Fruit fly (Drosophila melanogaster) whole organism, embryonic: ENCODE data around the gene Patr-1.

ENCODE experiments used
- BtbVII ChIP-seq: fragments of 200-800 bp; sonication (Bioruptor generic); optimal IDR thresholded peaks from 3 replicates; lab custom pipeline; 2017; ENCODE audit warnings: missing biosample characterization, mild to moderate bottlenecking, missing genetic modification characterization
- CG1024 ChIP-seq: fragments of 200-800 bp; sonication (Bioruptor generic); IDR thresholded peaks from 2 replicates; pipeline ENCODE4 v1.3.6; 2022; ENCODE audit warnings: missing biosample characterization, missing genetic modification characterization
- CG11456 ChIP-seq: fragments of 200-800 bp; sonication (Bioruptor generic); IDR thresholded peaks from 3 replicates; pipeline ENCODE4 v1.3.6; 2022; ENCODE audit warnings: missing biosample characterization, missing genetic modification characterization
- CG11695 ChIP-seq: fragments of 200-800 bp; sonication (Bioruptor generic); IDR thresholded peaks from 3 replicates; pipeline ENCODE4 v1.3.6; 2022; ENCODE audit warnings: missing biosample characterization, missing genetic modification characterization
- CG12299 ChIP-seq: fragments of 200-800 bp; sonication (Bioruptor generic); optimal IDR thresholded peaks from 2 replicates; lab custom pipeline; 2018; ENCODE audit warnings: missing biosample characterization, mild to moderate bottlenecking, missing genetic modification characterization
- CG13624 ChIP-seq: fragments of 200-800 bp; sonication (Bioruptor generic); optimal IDR thresholded peaks from 2 replicates; lab custom pipeline; 2016; ENCODE audit warnings: missing biosample characterization, missing genetic modification characterization
- CG15514 ChIP-seq: fragments of 200-800 bp; sonication (Bioruptor generic); optimal IDR thresholded peaks from 3 replicates; lab custom pipeline; 2017; ENCODE audit warnings: missing biosample characterization, missing genetic modification characterization, mild to moderate bottlenecking, moderate library complexity, missing genetic modification reagents
- CG16863 ChIP-seq: fragments of 200-800 bp; sonication (Bioruptor generic); optimal IDR thresholded peaks from 3 replicates; lab custom pipeline; 2016; ENCODE audit warnings: missing biosample characterization, missing genetic modification characterization
- CG18619 ChIP-seq: fragments of 200-800 bp; sonication (Bioruptor generic); optimal IDR thresholded peaks from 3 replicates; lab custom pipeline; 2017; ENCODE audit warnings: missing biosample characterization, mild to moderate bottlenecking, missing genetic modification characterization
- CG2116 ChIP-seq: fragments of 200-800 bp; sonication (Bioruptor generic); optimal IDR thresholded peaks from 3 replicates; lab custom pipeline; 2018; ENCODE audit warnings: missing biosample characterization, mild to moderate bottlenecking, missing genetic modification characterization
- CG3065 ChIP-seq: fragments of 200-800 bp; sonication (Bioruptor generic); optimal IDR thresholded peaks from 2 replicates; lab custom pipeline; 2016; ENCODE audit warnings: missing biosample characterization, missing genetic modification characterization
- CG42726 ChIP-seq: fragments of 200-800 bp; sonication (Bioruptor generic); IDR thresholded peaks from 2 replicates; pipeline ENCODE4 v1.3.6; 2022; ENCODE audit warnings: missing biosample characterization, missing genetic modification characterization; ENCODE audit not compliant: partially characterized antibody
- CG43689 ChIP-seq: fragments of 200-800 bp; sonication (Bioruptor generic); IDR thresholded peaks from 2 replicates; pipeline ENCODE4 v1.3.6; 2022; ENCODE audit warnings: missing biosample characterization, missing genetic modification characterization
- CG4424 ChIP-seq: fragments of 200-800 bp; sonication (Bioruptor generic); optimal IDR thresholded peaks from 3 replicates; lab custom pipeline; 2016; ENCODE audit warnings: missing biosample characterization, missing genetic modification characterization
- CG5180 ChIP-seq: fragments of 200-800 bp; sonication (Bioruptor generic); optimal IDR thresholded peaks from 3 replicates; lab custom pipeline; 2017; ENCODE audit warnings: missing biosample characterization, missing genetic modification characterization, mild to moderate bottlenecking, moderate library complexity, missing genetic modification reagents
- CG6689 ChIP-seq: fragments of 200-800 bp; sonication (Bioruptor generic); IDR thresholded peaks from 2 replicates; pipeline ENCODE4 v1.3.6; 2022; ENCODE audit warnings: missing biosample characterization, missing genetic modification characterization
- CG7372 ChIP-seq: fragments of 200-800 bp; sonication (Bioruptor generic); IDR thresholded peaks from 2 replicates; pipeline ENCODE4 v1.3.6; 2022; ENCODE audit warnings: missing biosample characterization, missing genetic modification characterization
- CG8359 ChIP-seq: fragments of 200-800 bp; sonication (Bioruptor generic); optimal IDR thresholded peaks from 2 replicates; lab custom pipeline; 2017; ENCODE audit warnings: missing biosample characterization, mild to moderate bottlenecking, missing genetic modification characterization, borderline replicate concordance
- CG9609 ChIP-seq: fragments of 200-800 bp; sonication (Bioruptor generic); optimal IDR thresholded peaks from 3 replicates; lab custom pipeline; 2016; ENCODE audit warnings: missing biosample characterization, missing genetic modification characterization
- Deaf1 ChIP-seq: fragments of 200-800 bp; optimal IDR thresholded peaks from 3 replicates; lab custom pipeline; 2019; ENCODE audit warnings: missing biosample characterization, mild to moderate bottlenecking, missing genetic modification characterization, moderate library complexity
- Dll ChIP-seq: fragments of 200-800 bp; sonication (Bioruptor generic); IDR thresholded peaks from 4 replicates; pipeline ENCODE4 v1.3.6; 2022; ENCODE audit warnings: missing biosample characterization, missing genetic modification characterization; ENCODE audit not compliant: partially characterized antibody
- Fer3 ChIP-seq: fragments of 200-800 bp; sonication (Bioruptor generic); optimal IDR thresholded peaks from 2 replicates; lab custom pipeline; 2018; ENCODE audit warnings: missing biosample characterization, mild to moderate bottlenecking, missing genetic modification characterization, moderate library complexity
- HHEX ChIP-seq: fragments of 200-800 bp; sonication (Bioruptor generic); optimal IDR thresholded peaks from 3 replicates; lab custom pipeline; 2017; ENCODE audit warnings: missing biosample characterization, mild to moderate bottlenecking, missing genetic modification characterization, missing genetic modification reagents
- Six4 ChIP-seq: fragments of 200-800 bp; sonication (Bioruptor generic); optimal IDR thresholded peaks from 2 replicates; lab custom pipeline; 2016; ENCODE audit warnings: missing biosample characterization, missing genetic modification characterization
- TFAM ChIP-seq: fragments of 200-800 bp; sonication (Bioruptor generic); optimal IDR thresholded peaks from 2 replicates; lab custom pipeline; 2017; ENCODE audit warnings: missing biosample characterization, missing genetic modification characterization, inconsistent platforms
- bab2 ChIP-seq: fragments of 200-800 bp; sonication (Bioruptor generic); optimal IDR thresholded peaks from 2 replicates; lab custom pipeline; 2016; ENCODE audit warnings: missing biosample characterization, missing genetic modification characterization
- chn ChIP-seq: fragments of 200-800 bp; sonication (Bioruptor generic); optimal IDR thresholded peaks from 2 replicates; lab custom pipeline; 2016; ENCODE audit warnings: missing biosample characterization, missing genetic modification characterization
- dimm ChIP-seq: fragments of 200-800 bp; sonication (Bioruptor generic); IDR thresholded peaks from 2 replicates; pipeline ENCODE4 v1.3.6; 2022; ENCODE audit warnings: missing biosample characterization, missing genetic modification characterization
- dm ChIP-seq: fragments of 200-800 bp; sonication (Bioruptor generic); optimal IDR thresholded peaks from 3 replicates; lab custom pipeline; 2016; ENCODE audit warnings: missing biosample characterization, missing genetic modification characterization
- dpn ChIP-seq, 2 experiments: fragments of 200-800 bp; sonication (Bioruptor generic); optimal IDR thresholded peaks; 3 replicates each; lab custom pipeline; 2016; ENCODE audit warnings: missing biosample characterization in 2 of 2, missing genetic modification characterization in 2 of 2
- ems ChIP-seq: fragments of 200-800 bp; sonication (Bioruptor generic); optimal IDR thresholded peaks from 3 replicates; lab custom pipeline; 2016; ENCODE audit warnings: missing biosample characterization, missing genetic modification characterization
- ewg ChIP-seq: fragments of 200-800 bp; sonication (Bioruptor generic); optimal IDR thresholded peaks from 3 replicates; lab custom pipeline; 2017; ENCODE audit warnings: mild to moderate bottlenecking, missing biosample characterization, missing genetic modification reagents, missing genetic modification characterization
- eyg ChIP-seq: fragments of 200-800 bp; sonication (Bioruptor generic); optimal IDR thresholded peaks from 3 replicates; lab custom pipeline; 2016; ENCODE audit warnings: missing biosample characterization, missing genetic modification characterization
- fd3F ChIP-seq: fragments of 200-800 bp; sonication (Bioruptor generic); optimal IDR thresholded peaks from 2 replicates; lab custom pipeline; 2018; ENCODE audit warnings: missing biosample characterization, mild to moderate bottlenecking, missing genetic modification characterization, moderate library complexity
- fu2 ChIP-seq: fragments of 200-800 bp; sonication (Bioruptor generic); optimal IDR thresholded peaks from 2 replicates; lab custom pipeline; 2016; ENCODE audit warnings: missing biosample characterization, missing genetic modification characterization
- ham ChIP-seq: fragments of 200-800 bp; sonication (Bioruptor generic); IDR thresholded peaks from 2 replicates; pipeline ENCODE4 v1.3.6; 2022; ENCODE audit warnings: missing biosample characterization, missing genetic modification characterization
- jumu ChIP-seq: fragments of 200-800 bp; sonication (Bioruptor generic); optimal IDR thresholded peaks from 3 replicates; lab custom pipeline; 2016; ENCODE audit warnings: missing biosample characterization, missing genetic modification characterization
- lbe ChIP-seq: fragments of 200-800 bp; sonication (Bioruptor generic); optimal IDR thresholded peaks from 2 replicates; lab custom pipeline; 2016; ENCODE audit warnings: missing biosample characterization, mild to moderate bottlenecking, missing genetic modification characterization
- luna ChIP-seq: fragments of 200-800 bp; sonication (Bioruptor generic); optimal IDR thresholded peaks from 2 replicates; lab custom pipeline; 2016; ENCODE audit warnings: missing biosample characterization, missing genetic modification characterization
- mld ChIP-seq: fragments of 200-800 bp; sonication (Bioruptor generic); IDR thresholded peaks from 3 replicates; pipeline ENCODE4 v1.3.6; 2022; ENCODE audit warnings: missing biosample characterization, missing genetic modification characterization; ENCODE audit not compliant: partially characterized antibody
- odd ChIP-seq: fragments of 200-800 bp; sonication (Bioruptor generic); optimal IDR thresholded peaks from 2 replicates; lab custom pipeline; 2017; ENCODE audit warnings: missing biosample characterization, mild to moderate bottlenecking, missing genetic modification characterization
- sc ChIP-seq, 3 experiments: fragments of >200 bp in 2 of 3; fragments of 200-800 bp in 1 of 3; sonication (Bioruptor generic) in 1 of 3; optimal IDR thresholded peaks; 2 replicates in 2 of 3; 3 replicates in 1 of 3; lab custom pipeline; 2017; ENCODE audit warnings: mild to moderate bottlenecking in 1 of 3, missing biosample characterization in 1 of 3, missing genetic modification characterization in 1 of 3, missing genetic modification reagents in 1 of 3
- scrt ChIP-seq: fragments of 200-800 bp; sonication (Bioruptor generic); optimal IDR thresholded peaks from 2 replicates; lab custom pipeline; 2018; ENCODE audit warnings: missing biosample characterization, mild to moderate bottlenecking, missing genetic modification characterization, moderate library complexity
- sna ChIP-seq: fragments of 200-800 bp; sonication (Bioruptor generic); IDR thresholded peaks from 2 replicates; pipeline ENCODE4 v1.3.6; 2022; ENCODE audit warnings: missing biosample characterization, missing genetic modification characterization; ENCODE audit not compliant: partially characterized antibody
- sr ChIP-seq: fragments of 200-800 bp; sonication (Bioruptor generic); IDR thresholded peaks from 3 replicates; pipeline ENCODE4 v1.3.6; 2022; ENCODE audit warnings: missing biosample characterization, missing genetic modification characterization
- tap ChIP-seq: fragments of 200-800 bp; optimal IDR thresholded peaks from 3 replicates; lab custom pipeline; 2019; ENCODE audit warnings: missing biosample characterization, mild to moderate bottlenecking, missing genetic modification characterization, moderate library complexity
- vfl ChIP-seq: fragments of 200-800 bp; sonication (Bioruptor generic); optimal IDR thresholded peaks from 2 replicates; lab custom pipeline; 2016; ENCODE audit warnings: missing biosample characterization, missing genetic modification characterization
- vnd ChIP-seq: fragments of 200-800 bp; sonication (Bioruptor generic); IDR thresholded peaks from 3 replicates; pipeline ENCODE4 v1.3.6; 2022; ENCODE audit warnings: missing biosample characterization, missing genetic modification characterization; ENCODE audit not compliant: partially characterized antibody

Gene Patr-1

DNA sequence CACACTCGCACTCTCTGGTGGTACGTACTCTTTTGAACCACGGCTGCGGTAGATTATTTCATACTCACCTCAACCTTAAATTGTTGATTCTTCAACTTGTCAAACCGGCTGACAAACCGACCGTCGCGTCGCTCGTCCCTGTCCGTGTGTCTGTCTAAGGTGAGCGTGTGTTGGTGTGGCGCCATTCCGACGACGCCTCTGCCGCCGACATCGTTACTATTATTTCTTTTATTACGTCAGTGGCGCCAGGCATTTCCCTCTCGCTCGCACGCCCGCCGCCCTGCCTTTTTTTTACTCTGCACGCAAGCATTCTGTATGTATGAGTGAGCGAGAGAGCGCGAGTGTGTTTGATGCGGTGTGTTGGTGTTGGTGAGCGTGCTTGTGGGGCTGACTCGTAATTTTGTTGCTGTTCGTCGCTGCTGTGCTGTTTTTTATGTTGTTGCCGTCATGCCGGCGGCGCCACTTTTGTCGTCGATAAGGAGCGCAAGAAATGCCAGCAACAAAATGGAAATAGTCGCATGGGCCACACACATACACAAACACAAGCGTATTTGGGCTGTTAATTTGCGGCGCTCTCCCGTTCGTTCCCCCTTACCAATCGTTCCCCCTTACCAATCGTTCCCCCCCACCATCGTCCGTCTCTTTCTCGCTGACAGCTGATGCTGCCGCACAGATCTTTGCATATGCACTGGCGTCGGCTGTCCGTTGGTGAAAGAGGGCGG lies 13.0 kb downstream of the Patr-1 start (continued):
- TF ChIP-seq bab2 (GFP tag; lab: Kevin White, UChicago) (no peak), fu2 (GFP tag; lab: Kevin White, UChicago) (no peak), CG7372 (GFP tag; lab: Robert Waterston, UW) (no peak), CG3065 (GFP tag; lab: Kevin White, UChicago) (no peak), odd (GFP tag; lab: Kevin White, UChicago) (peak; percentile 34), dm (GFP tag; lab: Kevin White, UChicago) (peak; percentile 47), ems (no peak), fd3F (GFP tag; lab: Kevin White, UChicago) (no peak), chn (GFP tag; lab: Kevin White, UChicago) (peak; percentile 58), CG11695 (GFP tag; lab: Robert Waterston, UW) (0 out of 3 replicates have a peak, but pooled peaks have one; percentile 18), vfl (GFP tag; lab: Kevin White, UChicago) (no peak), sna (GFP tag; lab: Robert Waterston, UW) (peak; percentile 57), CG8359 (GFP tag; lab: Kevin White, UChicago) (no peak), BtbVII (GFP tag; lab: Kevin White, UChicago) (peak; percentile 82), TFAM (GFP tag; lab: Kevin White, UChicago) (no peak), Deaf1 (tag; lab: Kevin White, UChicago) (peak; percentile 82), CG43689 (GFP tag; lab: Robert Waterston, UW) (no peak), scrt (peak; percentile 77), sr (0 out of 3 replicates have a peak, but pooled peaks have one; percentile 54), CG5180 (GFP tag; lab: Kevin White, UChicago) (peak; percentile 85), Dll (0 out of 4 replicates have a peak, but pooled peaks have one; percentile 44), sc (optimal IDR thresholded peaks at IDR 0.05; lab: Kevin White, UChicago) (no peak), sc (GFP tag; optimal IDR thresholded peaks at IDR 0.05; lab: Kevin White, UChicago) (no peak), CG6689 (GFP tag; lab: Robert Waterston, UW) (no peak), CG9609 (no peak), lbe (GFP tag; lab: Kevin White, UChicago) (peak; percentile 30), CG1024 (GFP tag; lab: Robert Waterston, UW) (no peak), CG4424 (GFP tag; lab: Kevin White, UChicago) (no peak), vnd (GFP tag; lab: Robert Waterston, UW) (no peak), dimm (no peak), CG15514 (no peak), CG16863 (GFP tag; lab: Kevin White, UChicago) (no peak), Six4 (no peak), mld (GFP tag; lab: Robert Waterston, UW) (peak; percentile 57; the same call in 1 of the 3 replicates), CG2116 (GFP tag; lab: Kevin White, UChicago) (peak; percentile 14), dpn (GFP tag; optimal IDR thresholded peaks at IDR 0.05; lab: Kevin White, UChicago) (no peak), CG18619 (GFP tag; lab: Kevin White, UChicago) (no peak), CG11456 (GFP tag; lab: Robert Waterston, UW) (no peak), jumu (no peak), luna (GFP tag; lab: Kevin White, UChicago) (no peak), ewg (GFP tag; lab: Kevin White, UChicago) (no peak), ham (no peak), CG13624 (no peak), eyg (no peak), CG42726 (GFP tag; lab: Robert Waterston, UW) (0 out of 2 replicates have a peak, but pooled peaks have one; percentile 18), HHEX (no peak), CG12299 (tag; lab: Kevin White, UChicago) (peak; percentile 45), tap (tag; lab: Kevin White, UChicago) (no peak), Fer3 (tag; lab: Kevin White, UChicago) (no peak)
